Worm (Caenorhabditis elegans) whole organism, L2 larva: ENCODE results near the gene fbxa-66.

Source experiments
- C34F6.9 ChIP-seq: fragments of 150-350 bp; optimal IDR thresholded peaks from 2 replicates; lab custom pipeline; 2014; ENCODE audit warnings: missing biosample characterization, missing genetic modification characterization
- F13H6.1 ChIP-seq: sonication (generic microtip); optimal IDR thresholded peaks from 2 replicates; lab custom pipeline; 2016; ENCODE audit warnings: missing genetic modification characterization, missing compliant biosample characterization
- R02D3.7 ChIP-seq: fragments of 150-350 bp; optimal IDR thresholded peaks from 2 replicates; lab custom pipeline; 2014; ENCODE audit warnings: missing biosample characterization, missing genetic modification characterization
- Y55F3AM.14 ChIP-seq: fragments of 200-800 bp; sonication (Bioruptor generic); optimal IDR thresholded peaks from 2 replicates; lab custom pipeline; 2018; ENCODE audit warnings: mild to moderate bottlenecking, missing genetic modification characterization, missing compliant biosample characterization
- ZK546.5 ChIP-seq: sonication (generic microtip); optimal IDR thresholded peaks from 2 replicates; lab custom pipeline; 2017; ENCODE audit warnings: missing biosample characterization, missing genetic modification characterization
- alr-1 ChIP-seq: fragments of 150-350 bp; optimal IDR thresholded peaks from 2 replicates; lab custom pipeline; 2014; ENCODE audit warnings: missing biosample characterization, missing genetic modification characterization
- aly-2 ChIP-seq: fragments of 150-350 bp; optimal IDR thresholded peaks from 2 replicates; lab custom pipeline; 2014; ENCODE audit warnings: missing biosample characterization, missing genetic modification characterization
- blmp-1 ChIP-seq: sonication (generic microtip); optimal IDR thresholded peaks from 2 replicates; lab custom pipeline; 2017; ENCODE audit warnings: missing genetic modification characterization, mild to moderate bottlenecking, missing compliant biosample characterization, antibody characterized with exemption, moderate library complexity; ENCODE audit not compliant: insufficient read depth
- ceh-82 ChIP-seq: fragments of 150-350 bp; optimal IDR thresholded peaks from 2 replicates; lab custom pipeline; 2014; ENCODE audit warnings: missing biosample characterization, missing genetic modification characterization
- crh-2 ChIP-seq: sonication (generic microtip); optimal IDR thresholded peaks from 2 replicates; lab custom pipeline; 2017; ENCODE audit warnings: missing biosample characterization, missing genetic modification characterization
- egl-27 ChIP-seq: sonication (generic microtip); optimal IDR thresholded peaks from 3 replicates; lab custom pipeline; 2017; ENCODE audit warnings: missing biosample characterization, missing genetic modification reagents, missing genetic modification characterization
- elt-1 ChIP-seq: fragments of 150-350 bp; optimal IDR thresholded peaks from 2 replicates; lab custom pipeline; 2014; ENCODE audit warnings: missing biosample characterization, missing genetic modification characterization
- elt-3 ChIP-seq: sonication (generic microtip); optimal IDR thresholded peaks from 2 replicates; lab custom pipeline; 2017; ENCODE audit warnings: missing biosample characterization, missing genetic modification characterization
- fos-1 ChIP-seq: fragments of 150-350 bp; optimal IDR thresholded peaks from 2 replicates; lab custom pipeline; 2014; ENCODE audit warnings: missing biosample characterization, missing genetic modification characterization
- gmeb-1 ChIP-seq: fragments of 150-350 bp; optimal IDR thresholded peaks from 2 replicates; lab custom pipeline; 2014; ENCODE audit warnings: missing biosample characterization, missing genetic modification characterization
- lin-11 ChIP-seq: fragments of 150-350 bp; sonication (generic microtip); optimal IDR thresholded peaks from 2 replicates; lab custom pipeline; 2014; ENCODE audit warnings: missing biosample characterization, missing genetic modification characterization, inconsistent platforms, mixed read lengths
- lin-13 ChIP-seq: fragments of 150-350 bp; optimal IDR thresholded peaks from 2 replicates; lab custom pipeline; 2014; ENCODE audit warnings: missing biosample characterization, missing genetic modification reagents, missing genetic modification characterization
- lin-39 ChIP-seq: fragments of 150-350 bp; optimal IDR thresholded peaks from 2 replicates; lab custom pipeline; 2014; ENCODE audit warnings: missing biosample characterization, missing genetic modification reagents, missing genetic modification characterization
- lsy-2 ChIP-seq, 2 experiments: fragments of 150-350 bp in 1 of 2; sonication (generic microtip) in 1 of 2; optimal IDR thresholded peaks; 2 replicates each; lab custom pipeline; 2014 to 2017; ENCODE audit warnings: missing biosample characterization in 2 of 2, missing genetic modification characterization in 2 of 2
- mab-5 ChIP-seq: fragments of 150-350 bp; optimal IDR thresholded peaks from 2 replicates; lab custom pipeline; 2014; ENCODE audit warnings: missing biosample characterization, missing genetic modification characterization
- mbf-1 ChIP-seq: sonication (generic microtip); optimal IDR thresholded peaks from 2 replicates; lab custom pipeline; 2017; ENCODE audit warnings: missing biosample characterization, missing genetic modification characterization
- mdl-1 ChIP-seq, 2 experiments: fragments of 150-350 bp in 1 of 2; sonication (generic microtip) in 1 of 2; optimal IDR thresholded peaks; 2 replicates each; lab custom pipeline; 2017; ENCODE audit warnings: missing biosample characterization in 2 of 2, missing genetic modification characterization in 2 of 2
- nhr-10 ChIP-seq: sonication (generic microtip); optimal IDR thresholded peaks from 2 replicates; lab custom pipeline; 2017; ENCODE audit warnings: missing biosample characterization, missing genetic modification characterization
- nhr-12 ChIP-seq: fragments of 150-350 bp; optimal IDR thresholded peaks from 2 replicates; lab custom pipeline; 2014; ENCODE audit warnings: missing biosample characterization, missing genetic modification characterization
- nhr-129 ChIP-seq: fragments of 150-350 bp; optimal IDR thresholded peaks from 2 replicates; lab custom pipeline; 2014; ENCODE audit warnings: missing biosample characterization, missing genetic modification characterization
- nhr-21 ChIP-seq: fragments of 150-350 bp; optimal IDR thresholded peaks from 2 replicates; lab custom pipeline; 2014; ENCODE audit warnings: missing biosample characterization, missing genetic modification characterization
- nhr-25 ChIP-seq: fragments of 150-350 bp; sonication (generic microtip); optimal IDR thresholded peaks from 3 replicates; lab custom pipeline; 2014; ENCODE audit warnings: missing biosample characterization, missing genetic modification characterization
- nhr-77 ChIP-seq: fragments of 150-350 bp; optimal IDR thresholded peaks from 2 replicates; lab custom pipeline; 2014; ENCODE audit warnings: missing biosample characterization, missing genetic modification characterization
- peb-1 ChIP-seq: fragments of 150-350 bp; optimal IDR thresholded peaks from 2 replicates; lab custom pipeline; 2014; ENCODE audit warnings: missing biosample characterization, missing genetic modification characterization
- skn-1 ChIP-seq: sonication (generic microtip); optimal IDR thresholded peaks from 2 replicates; lab custom pipeline; 2017; ENCODE audit warnings: missing biosample characterization, missing genetic modification characterization
- sma-3 ChIP-seq: sonication (generic microtip); optimal IDR thresholded peaks from 2 replicates; lab custom pipeline; 2016; ENCODE audit warnings: missing genetic modification reagents, missing genetic modification characterization, missing compliant biosample characterization
- sma-9 ChIP-seq, 2 experiments: fragments of 150-350 bp in 1 of 2; sonication (generic microtip) in 1 of 2; optimal IDR thresholded peaks; 2 replicates each; lab custom pipeline; 2014 to 2016; ENCODE audit warnings: missing genetic modification characterization in 2 of 2, mild to moderate bottlenecking in 1 of 2, missing biosample characterization in 1 of 2, missing compliant biosample characterization in 1 of 2, missing genetic modification reagents in 1 of 2, moderate library complexity in 1 of 2
- snpc-4 ChIP-seq: fragments of 150-350 bp; optimal IDR thresholded peaks from 2 replicates; lab custom pipeline; 2014; ENCODE audit warnings: missing biosample characterization, missing genetic modification characterization
- unc-55 ChIP-seq: fragments of 150-350 bp; sonication (generic microtip); optimal IDR thresholded peaks from 3 replicates; lab custom pipeline; 2014; ENCODE audit warnings: missing biosample characterization, missing genetic modification reagents, missing genetic modification characterization
- unc-62 ChIP-seq: fragments of 150-350 bp; optimal IDR thresholded peaks from 2 replicates; lab custom pipeline; 2014; ENCODE audit warnings: missing biosample characterization, missing genetic modification reagents, missing genetic modification characterization

Gene fbxa-66

DNA sequence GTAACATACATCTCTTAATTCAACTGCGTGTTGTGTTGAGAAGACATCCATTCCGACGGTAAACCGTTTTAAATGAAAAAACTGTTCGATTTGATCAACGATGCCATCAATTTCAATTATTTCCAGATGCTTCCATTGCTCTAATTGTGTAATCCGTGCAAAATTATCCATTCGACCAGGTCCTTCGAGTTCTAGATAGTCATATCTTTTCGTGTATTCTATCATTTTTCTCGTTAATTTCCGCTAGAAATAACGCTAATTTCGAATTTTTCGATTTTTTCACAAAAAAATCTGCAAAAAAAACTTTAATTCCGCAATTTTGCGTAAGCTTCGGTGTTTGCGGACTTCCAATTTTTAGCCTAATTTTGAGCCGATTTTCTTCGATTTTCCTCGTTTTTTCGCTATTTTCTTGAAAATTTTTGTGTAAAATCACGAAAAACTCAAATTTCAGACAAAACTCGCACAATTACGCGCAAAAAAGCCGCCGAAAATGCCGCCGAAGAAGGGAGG is at the start of gene fbxa-66, which contains the start of gene iffb-1:
fbxa-66 (minus strand) TSS at position 51 of the 510 bp plus-strand sequence.
iffb-1 (plus strand) TSS at position 452 of the 510 bp plus-strand sequence.
- TF ChIP-seq nhr-12 (tag; lab: Kevin White, UChicago): no peak
- peak; percentile 47 for TF ChIP-seq unc-55 (GFP tag; lab: Kevin White, UChicago)
- no peak for TF ChIP-seq Y55F3AM.14 (GFP tag; lab: Kevin White, UChicago)
- peak; percentile 25 for TF ChIP-seq C34F6.9
- no peak for TF ChIP-seq nhr-21 (tag; lab: Kevin White, UChicago)
- peak; percentile 5 for TF ChIP-seq lin-13 (GFP tag; lab: Kevin White, UChicago)
- TF ChIP-seq gmeb-1 (tag; lab: Kevin White, UChicago): peak; percentile 23
- TF ChIP-seq nhr-25 (tag; lab: Kevin White, UChicago): no peak
- no peak for TF ChIP-seq unc-62
- no peak for TF ChIP-seq sma-9 (GFP tag; optimal IDR thresholded peaks at IDR 0.05; lab: Kevin White, UChicago)
- TF ChIP-seq sma-9 (tag; optimal IDR thresholded peaks at IDR 0.05; lab: Kevin White, UChicago): no peak
- TF ChIP-seq lsy-2 (tag; optimal IDR thresholded peaks at IDR 0.05; lab: Kevin White, UChicago): peak; percentile 18 to 46

DNA sequence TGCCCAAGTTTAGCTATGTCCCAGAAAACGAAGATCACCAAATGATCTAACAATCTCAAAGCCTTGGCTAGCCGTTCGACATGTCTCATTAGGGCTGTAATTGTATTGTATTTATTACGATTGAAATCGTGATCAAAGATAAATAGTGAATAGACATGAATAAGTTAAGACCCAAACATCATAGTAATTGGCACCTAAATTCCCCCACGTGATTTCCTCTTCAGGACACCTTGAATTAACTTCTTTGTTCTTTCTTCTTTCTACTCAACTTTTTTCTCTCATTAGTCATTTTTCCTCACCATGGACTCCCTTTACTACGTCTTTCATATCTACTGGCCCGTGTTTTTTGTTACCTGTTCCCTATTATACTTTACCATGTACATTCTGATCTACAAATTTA is 48.8 kb upstream of the fbxa-66 start, which contains the start of gene srd-69:
srd-69 (plus strand) TSS at position 301 of the 400 bp plus-strand sequence.
- TF ChIP-seq ZK546.5 (tag; lab: Kevin White, UChicago) (no peak), blmp-1 (tag; lab: Kevin White, UChicago) (no peak), snpc-4 (tag; lab: Kevin White, UChicago) (no peak), lin-39 (no peak)

DNA sequence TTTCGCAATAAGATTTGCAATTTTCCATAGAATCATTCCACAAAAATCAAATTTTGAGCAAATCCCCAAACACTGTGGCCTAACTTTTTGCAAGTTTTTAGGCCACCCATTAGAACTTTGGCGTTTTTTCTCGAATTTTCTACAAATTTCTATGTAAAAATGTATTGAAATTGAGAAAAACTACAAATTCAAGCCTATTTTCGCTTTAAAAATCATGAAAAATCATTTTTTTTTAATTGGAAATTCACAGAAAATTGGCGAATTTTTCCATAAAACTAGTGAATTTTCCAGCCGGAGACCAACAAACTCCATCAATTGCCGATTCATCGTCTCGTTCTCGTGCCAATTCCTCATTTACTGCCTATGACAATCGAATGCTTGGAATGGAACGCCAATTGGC is 36.1 kb upstream of the fbxa-66 start:
- TF ChIP-seq nhr-12 (tag; lab: Kevin White, UChicago): no peak
- no peak for TF ChIP-seq mab-5 (tag; lab: Kevin White, UChicago)
- TF ChIP-seq skn-1: no peak
- no peak for TF ChIP-seq nhr-77
- TF ChIP-seq lin-11: no peak
- no peak for TF ChIP-seq lsy-2 (tag; optimal IDR thresholded peaks at IDR 0.05; lab: Kevin White, UChicago)
- no peak for TF ChIP-seq gmeb-1 (tag; lab: Kevin White, UChicago)
- no peak for TF ChIP-seq lin-39
- TF ChIP-seq lin-13 (GFP tag; lab: Kevin White, UChicago): no peak
- no peak for TF ChIP-seq mdl-1 (tag; optimal IDR thresholded peaks at IDR 0.05; lab: Kevin White, UChicago)
- TF ChIP-seq sma-9 (GFP tag; optimal IDR thresholded peaks at IDR 0.05; lab: Kevin White, UChicago): no peak
- no peak for TF ChIP-seq sma-9 (tag; optimal IDR thresholded peaks at IDR 0.05; lab: Kevin White, UChicago)
- TF ChIP-seq egl-27 (tag; lab: Kevin White, UChicago): no peak
- no peak for TF ChIP-seq alr-1 (tag; lab: Kevin White, UChicago)
- no peak for TF ChIP-seq Y55F3AM.14 (GFP tag; lab: Kevin White, UChicago)
- no peak for TF ChIP-seq sma-3
- no peak for TF ChIP-seq aly-2 (tag; lab: Kevin White, UChicago)

DNA sequence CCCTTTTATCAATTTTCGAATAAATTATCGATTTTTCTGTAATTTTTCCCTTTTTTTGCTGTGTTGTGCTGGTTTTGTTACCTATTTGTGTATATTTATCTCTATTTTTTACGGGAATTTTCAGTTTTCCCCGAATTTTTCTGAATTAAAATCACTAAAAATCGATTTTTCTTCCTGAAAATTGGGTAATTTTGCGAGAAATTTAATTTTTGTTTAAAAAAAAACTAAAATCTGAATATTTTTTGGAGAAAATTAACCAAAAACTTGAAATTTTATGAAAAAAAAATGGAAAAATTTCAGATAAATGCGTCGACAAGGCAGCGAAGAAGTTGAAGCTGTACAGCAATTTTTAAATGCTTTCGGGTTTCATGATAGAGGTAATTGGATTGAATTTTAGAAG is 33.5 kb upstream of the fbxa-66 start, which contains the start of gene gip-1:
gip-1 (plus strand) TSS at position 301 of the 400 bp plus-strand sequence.
- TF ChIP-seq peb-1: no peak

DNA sequence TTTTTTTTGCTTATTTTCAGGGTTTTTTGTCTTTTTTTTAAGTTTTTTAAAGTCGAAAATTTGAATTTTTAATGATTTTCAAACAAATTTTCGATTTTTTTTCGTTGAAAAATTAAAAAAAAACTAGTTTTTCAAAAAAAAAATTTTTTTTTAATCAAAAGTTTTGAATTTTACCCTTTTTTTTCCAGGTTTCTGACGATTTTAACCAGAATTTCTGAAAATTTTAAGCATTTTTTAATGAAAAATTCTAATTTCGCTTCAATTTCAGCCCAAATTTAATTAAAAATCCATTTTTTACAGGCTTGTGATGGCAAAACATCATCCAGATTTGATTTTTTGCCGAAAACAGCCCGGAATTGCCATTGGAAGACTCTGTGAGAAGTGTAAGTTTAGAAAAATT is 29.4 kb upstream of the fbxa-66 start, which contains the start of gene phf-5:
phf-5 (plus strand) TSS at position 301 of the 400 bp plus-strand sequence.
- TF ChIP-seq mbf-1 (no peak), nhr-12 (tag; lab: Kevin White, UChicago) (no peak), skn-1 (no peak), ceh-82 (tag; lab: Kevin White, UChicago) (no peak), sma-9 (GFP tag; optimal IDR thresholded peaks at IDR 0.05; lab: Kevin White, UChicago) (no peak), sma-9 (tag; optimal IDR thresholded peaks at IDR 0.05; lab: Kevin White, UChicago) (no peak), elt-1 (no peak), blmp-1 (tag; lab: Kevin White, UChicago) (no peak), elt-3 (no peak), F13H6.1 (no peak)

DNA sequence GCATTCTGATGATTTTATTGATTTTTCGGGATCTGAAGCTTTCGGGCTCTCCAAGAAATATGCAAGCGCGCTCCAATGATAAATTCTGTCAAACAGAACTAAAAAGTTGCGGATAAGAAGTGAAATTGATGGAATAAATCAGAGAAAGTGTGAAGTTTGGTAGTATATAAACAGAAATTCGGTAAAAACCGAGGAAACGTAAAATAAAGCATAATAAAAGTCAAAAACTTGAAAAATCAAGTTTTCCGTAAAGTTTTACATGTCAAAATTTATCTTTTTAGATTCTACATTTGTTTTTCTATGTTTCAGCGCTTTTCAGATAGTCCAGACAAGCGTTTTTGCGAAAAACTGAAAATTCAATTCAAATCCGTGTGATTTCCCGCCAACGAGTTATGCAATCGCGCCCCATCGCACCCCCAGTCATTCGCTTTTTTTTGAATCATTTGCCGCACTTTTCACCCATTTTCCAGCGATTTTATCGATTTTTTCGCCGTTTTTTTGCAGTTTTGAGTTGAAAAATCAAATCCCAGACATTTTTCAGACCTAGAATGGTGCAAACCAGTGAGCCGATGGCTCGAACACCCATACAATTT is 17.3 kb upstream of the fbxa-66 start, which contains the start of the genes Y54F10BM.13 and ppm-1.D:
Y54F10BM.13 (minus strand) TSS at position 51 of the 593 bp plus-strand sequence.
ppm-1.D (plus strand) TSS at position 540 of the 593 bp plus-strand sequence.
- TF ChIP-seq lin-11 (no peak), C34F6.9 (peak; percentile 8), skn-1 (no peak), unc-55 (GFP tag; lab: Kevin White, UChicago) (peak; percentile 21), fos-1 (peak; percentile 11), crh-2 (tag; lab: Kevin White, UChicago) (no peak), nhr-129 (peak; percentile 6), nhr-10 (no peak), lin-13 (GFP tag; lab: Kevin White, UChicago) (peak; percentile 53), lsy-2 (tag; optimal IDR thresholded peaks at IDR 0.05; lab: Kevin White, UChicago) (peak in 1 of 2 experiments; percentile 50), gmeb-1 (tag; lab: Kevin White, UChicago) (peak; percentile 87), R02D3.7 (no peak), sma-3 (no peak)
- TF ChIP-seq, all 48 proteins: peak for 7
